Worm (Caenorhabditis elegans): ENCODE results near the gene C05B5.2.

DNA sequence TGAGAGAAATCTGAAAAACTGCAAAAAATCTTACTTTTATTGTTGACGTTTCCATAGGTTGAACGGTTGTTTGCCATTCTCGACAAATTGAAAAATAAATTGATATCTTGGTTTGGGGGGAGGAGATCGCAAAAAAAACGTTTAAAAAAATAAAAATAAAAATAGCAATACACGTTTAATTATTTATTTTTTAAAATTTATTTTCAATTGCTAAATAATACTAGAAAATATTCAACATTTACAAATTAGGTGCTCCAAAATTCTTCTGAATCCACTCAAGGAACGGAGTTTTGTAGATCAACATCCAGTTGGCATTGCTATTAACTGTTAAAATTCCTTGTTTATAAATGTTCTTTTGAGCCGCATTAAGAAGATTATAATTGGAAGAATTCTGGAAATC, 39.7 kb upstream of the C05B5.2 start, which contains the start of gene T16G12.7:
- TF ChIP-seq elt-1 (tag; optimal IDR thresholded peaks at IDR 0.05) (no peak), pha-4 (tag; optimal IDR thresholded peaks at IDR 0.05) (no peak), unc-39 (tag; optimal IDR thresholded peaks at IDR 0.05) (no peak), lin-39 (tag; optimal IDR thresholded peaks at IDR 0.05) (no peak)

All from whole organism, L3 larva.